Fruit fly (Drosophila melanogaster): ENCODE data around the gene teq.

The teq gene

DNA sequence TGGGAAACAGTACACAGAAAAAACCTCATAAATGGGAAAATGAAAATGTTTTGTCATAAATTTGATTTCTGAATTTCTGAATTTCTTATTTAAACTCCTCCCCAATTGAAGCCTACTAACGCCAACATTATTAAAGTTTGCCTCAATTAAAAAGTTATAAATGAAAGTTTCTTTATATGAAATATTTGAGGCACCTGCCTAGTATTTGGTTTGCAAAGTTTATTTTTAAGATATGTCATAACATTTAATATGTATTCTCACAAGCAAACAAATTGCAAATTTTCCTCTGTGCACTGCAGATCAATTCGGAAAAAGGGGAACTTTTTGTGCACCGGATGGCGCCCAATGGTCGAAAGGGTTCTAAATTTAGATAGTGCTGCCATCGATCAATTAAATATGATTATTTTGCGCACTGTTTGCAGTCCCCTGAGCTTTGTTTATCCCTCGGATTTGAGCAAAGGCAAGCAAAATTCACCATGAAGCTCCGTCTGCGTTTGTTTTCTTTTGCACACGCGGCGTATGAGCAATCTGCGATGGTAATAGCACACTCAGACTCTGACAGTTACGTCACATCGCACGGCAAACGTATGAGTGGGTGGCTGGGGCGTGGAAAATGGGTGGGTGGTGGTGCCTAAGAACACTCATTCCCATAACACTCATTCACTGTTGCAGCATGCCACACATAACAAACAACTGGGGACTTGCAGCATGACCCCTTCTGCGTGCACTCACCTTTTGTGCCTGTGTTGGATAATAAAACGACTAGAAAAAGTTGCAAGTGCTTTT, 9.3 kb upstream of the teq start:
- TF ChIP-seq Hr78 (GFP tag; optimal IDR thresholded peaks at IDR 0.05), result no peak
- no peak for TF ChIP-seq Sp1 (GFP tag; optimal IDR thresholded peaks at IDR 0.05)
- no peak for TF ChIP-seq Hnf4 (GFP tag; optimal IDR thresholded peaks at IDR 0.05)
- TF ChIP-seq sv (GFP tag; optimal IDR thresholded peaks at IDR 0.05), result no peak
- peak; percentile 1 for TF ChIP-seq fru (GFP tag; optimal IDR thresholded peaks at IDR 0.05)
- no peak for TF ChIP-seq dl (GFP tag; optimal IDR thresholded peaks at IDR 0.05; ENCODE audit: insufficient read depth in 1 of 2, partially characterized antibody in 2 of 2)
- no peak for TF ChIP-seq Mio (GFP tag; optimal IDR thresholded peaks at IDR 0.05)
- peak; percentile 33 for TF ChIP-seq h (GFP tag; optimal IDR thresholded peaks at IDR 0.05)
- TF ChIP-seq Hr83 (GFP tag; optimal IDR thresholded peaks at IDR 0.05; ENCODE audit: poor library complexity, severe bottlenecking), result no peak
- TF ChIP-seq woc (GFP tag; optimal IDR thresholded peaks at IDR 0.05), result no peak
- no peak for TF ChIP-seq Rel (GFP tag; optimal IDR thresholded peaks at IDR 0.05)
- TF ChIP-seq Rel (tag; optimal IDR thresholded peaks at IDR 0.05), result peak; percentile 4
- TF ChIP-seq br (GFP tag; optimal IDR thresholded peaks at IDR 0.05), result no peak
- TF ChIP-seq CG9705 (GFP tag; optimal IDR thresholded peaks at IDR 0.05), result no peak
- TF ChIP-seq CrebA (GFP tag; optimal IDR thresholded peaks at IDR 0.05; ENCODE audit: borderline replicate concordance), result no peak
- TF ChIP-seq CG32264 (GFP tag; optimal IDR thresholded peaks at IDR 0.05), result no peak
- TF ChIP-seq Myc (optimal IDR thresholded peaks at IDR 0.05), result no peak
- TF ChIP-seq Dif (GFP tag; optimal IDR thresholded peaks at IDR 0.05; ENCODE audit: partially characterized antibody), result no peak
- TF ChIP-seq ey (GFP tag; optimal IDR thresholded peaks at IDR 0.05), result peak; percentile 32
- TF ChIP-seq lola (GFP tag; optimal IDR thresholded peaks at IDR 0.05), result no peak
- TF ChIP-seq foxo (GFP tag; optimal IDR thresholded peaks at IDR 0.05), result peak in 1 of 2 experiments; percentile 11
- TF ChIP-seq jim (GFP tag; optimal IDR thresholded peaks at IDR 0.05), result no peak
- TF ChIP-seq rgr (GFP tag; optimal IDR thresholded peaks at IDR 0.05), result no peak
- no peak for TF ChIP-seq dsf (GFP tag; optimal IDR thresholded peaks at IDR 0.05; ENCODE audit: borderline replicate concordance)
- no peak for TF ChIP-seq usp (GFP tag; optimal IDR thresholded peaks at IDR 0.05)
- TF ChIP-seq Dfd (GFP tag; optimal IDR thresholded peaks at IDR 0.05), result no peak
- no peak for TF ChIP-seq psq (GFP tag; optimal IDR thresholded peaks at IDR 0.05)
- peak; percentile 0 for TF ChIP-seq HLH106 (tag; optimal IDR thresholded peaks at IDR 0.05)
- TF ChIP-seq tai (GFP tag; optimal IDR thresholded peaks at IDR 0.05), result no peak
- TF ChIP-seq brk (GFP tag; optimal IDR thresholded peaks at IDR 0.05), result no peak
- TF ChIP-seq N (GFP tag; optimal IDR thresholded peaks at IDR 0.05), result no peak

DNA sequence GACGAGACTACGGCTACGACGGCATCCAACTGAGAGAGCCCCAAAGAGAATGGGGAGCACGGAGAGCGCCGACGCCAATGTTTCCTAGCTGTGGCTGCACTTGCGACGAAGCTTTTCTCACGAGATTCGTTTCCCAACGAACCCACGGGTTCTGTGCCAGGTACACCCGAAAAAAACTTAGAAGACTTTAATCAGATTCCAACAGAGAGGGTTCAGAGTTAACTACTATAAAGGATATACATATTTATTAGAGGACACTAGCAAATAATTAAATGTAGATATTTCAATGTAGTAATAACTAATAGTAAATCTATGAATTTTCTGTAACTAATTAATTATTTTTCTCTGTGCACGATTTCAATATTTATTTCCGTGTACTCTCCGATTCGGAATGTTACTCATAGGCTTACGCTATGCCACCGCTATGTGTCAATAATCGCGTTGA, 8.4 kb upstream of the teq start, which contains the start of gene Argk1:
Argk1 (minus strand) TSS at position 31 of the 445 bp plus-strand sequence.
- TF ChIP-seq fru (GFP tag; optimal IDR thresholded peaks at IDR 0.05) (peak; percentile 14), rgr (GFP tag; optimal IDR thresholded peaks at IDR 0.05) (peak; percentile 54), tai (GFP tag; optimal IDR thresholded peaks at IDR 0.05) (peak; percentile 16), dl (GFP tag; optimal IDR thresholded peaks at IDR 0.05; ENCODE audit: insufficient read depth in 1 of 2, partially characterized antibody in 2 of 2) (peak; percentile 38 to 55), HLH106 (tag; optimal IDR thresholded peaks at IDR 0.05) (peak; percentile 44), N (GFP tag; optimal IDR thresholded peaks at IDR 0.05) (no peak), sage (GFP tag; optimal IDR thresholded peaks at IDR 0.05) (no peak), CG32264 (GFP tag; optimal IDR thresholded peaks at IDR 0.05) (no peak), Dif (GFP tag; optimal IDR thresholded peaks at IDR 0.05; ENCODE audit: partially characterized antibody) (peak; percentile 65), OdsH (GFP tag; optimal IDR thresholded peaks at IDR 0.05) (peak; percentile 50), foxo (GFP tag; optimal IDR thresholded peaks at IDR 0.05) (peak in 1 of 2 experiments; percentile 34), psq (GFP tag; optimal IDR thresholded peaks at IDR 0.05) (no peak), sv (GFP tag; optimal IDR thresholded peaks at IDR 0.05) (peak; percentile 29), h (GFP tag; optimal IDR thresholded peaks at IDR 0.05) (peak; percentile 10)

DNA sequence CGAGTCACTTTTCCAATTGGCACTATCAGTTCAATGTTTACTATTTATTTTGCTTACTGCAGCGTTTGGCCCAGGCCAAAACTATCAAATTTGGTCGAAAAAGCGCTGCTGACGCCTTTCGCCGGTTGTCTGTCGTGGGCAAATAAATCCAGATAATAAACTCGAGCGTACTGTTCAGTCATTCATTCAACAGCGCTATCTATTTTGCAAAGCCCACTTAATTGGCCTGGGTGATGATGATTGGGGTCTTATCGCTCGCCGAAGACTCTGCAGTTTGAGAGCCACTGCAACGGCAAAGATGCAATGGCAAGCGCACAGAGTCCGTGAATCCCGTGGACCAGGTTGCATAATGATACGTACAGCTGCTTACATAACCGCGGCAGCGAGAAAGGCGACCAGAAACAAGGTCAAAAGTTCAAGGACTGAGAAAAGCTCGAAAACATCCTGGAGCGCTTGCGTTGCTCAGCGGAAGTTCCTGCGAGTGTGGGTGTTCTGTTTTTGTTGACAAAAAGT, 7.9 kb upstream of the teq start:
- no peak for TF ChIP-seq CG32264 (GFP tag; optimal IDR thresholded peaks at IDR 0.05)
- peak; percentile 19 for TF ChIP-seq Vsx2 (GFP tag; optimal IDR thresholded peaks at IDR 0.05; ENCODE audit: partially characterized antibody)

Data from whole organism, wandering third instar larva.